Fruit fly (Drosophila melanogaster) whole organism, embryonic: ENCODE results near the gene CG13086.

ENCODE experiments used
- Ada2b ChIP-seq: fragments of 200-800 bp; sonication (Bioruptor generic); IDR thresholded peaks from 2 replicates; pipeline ENCODE4 v1.3.6; 2022; ENCODE audit warnings: missing biosample characterization, missing genetic modification characterization
- Bdp1 ChIP-seq: fragments of 200-800 bp; sonication (Bioruptor generic); optimal IDR thresholded peaks from 3 replicates; lab custom pipeline; 2016; ENCODE audit warnings: missing biosample characterization, missing genetic modification characterization
- CG10321 ChIP-seq: fragments of 200-800 bp; sonication (Bioruptor generic); IDR thresholded peaks from 2 replicates; pipeline ENCODE4 v1.3.6; 2022; ENCODE audit warnings: missing biosample characterization, missing genetic modification characterization
- CG14667 ChIP-seq: fragments of 200-800 bp; sonication (Bioruptor generic); IDR thresholded peaks from 2 replicates; pipeline ENCODE4 v1.3.6; 2022; ENCODE audit warnings: missing biosample characterization, missing genetic modification characterization
- CG14710 ChIP-seq: fragments of 200-800 bp; sonication (Bioruptor generic); optimal IDR thresholded peaks from 3 replicates; lab custom pipeline; 2019; ENCODE audit warnings: missing biosample characterization, mild to moderate bottlenecking, missing genetic modification characterization, moderate library complexity
- CG1529 ChIP-seq: fragments of 200-800 bp; sonication (Bioruptor generic); optimal IDR thresholded peaks from 3 replicates; lab custom pipeline; 2018; ENCODE audit warnings: missing biosample characterization, missing genetic modification characterization
- CG16815 ChIP-seq: fragments of 200-800 bp; sonication (Bioruptor generic); optimal IDR thresholded peaks from 3 replicates; lab custom pipeline; 2017; ENCODE audit warnings: missing biosample characterization, mild to moderate bottlenecking, missing genetic modification characterization
- CG17328 ChIP-seq: fragments of 200-800 bp; sonication (Bioruptor generic); IDR thresholded peaks from 2 replicates; pipeline ENCODE4 v1.3.6; 2022; ENCODE audit warnings: missing biosample characterization, missing genetic modification characterization
- CG17385 ChIP-seq: fragments of 200-800 bp; sonication (Bioruptor generic); optimal IDR thresholded peaks from 3 replicates; lab custom pipeline; 2018; ENCODE audit warnings: missing biosample characterization, mild to moderate bottlenecking, missing genetic modification characterization
- CG18262 ChIP-seq: fragments of 200-800 bp; optimal IDR thresholded peaks from 3 replicates; lab custom pipeline; 2019; ENCODE audit warnings: missing biosample characterization, mild to moderate bottlenecking, missing genetic modification characterization, moderate library complexity
- CG30403 ChIP-seq: fragments of 200-800 bp; sonication (Bioruptor generic); optimal IDR thresholded peaks from 3 replicates; lab custom pipeline; 2016; ENCODE audit warnings: missing biosample characterization, missing genetic modification characterization
- CG3163 ChIP-seq: fragments of 200-800 bp; sonication (Bioruptor generic); optimal IDR thresholded peaks from 3 replicates; lab custom pipeline; 2016; ENCODE audit warnings: missing biosample characterization, missing genetic modification characterization
- CG3281 ChIP-seq: fragments of 200-800 bp; sonication (Bioruptor generic); optimal IDR thresholded peaks from 3 replicates; lab custom pipeline; 2017; ENCODE audit warnings: missing biosample characterization, mild to moderate bottlenecking, missing genetic modification characterization
- CG3847 ChIP-seq: fragments of 200-800 bp; sonication (Bioruptor generic); IDR thresholded peaks from 2 replicates; pipeline ENCODE4 v1.3.6; 2022; ENCODE audit warnings: missing biosample characterization, missing genetic modification characterization
- CG4820 ChIP-seq: fragments of 200-800 bp; sonication (Bioruptor generic); optimal IDR thresholded peaks from 3 replicates; lab custom pipeline; 2016; ENCODE audit warnings: missing biosample characterization, missing genetic modification characterization
- CG8281 ChIP-seq: fragments of 200-800 bp; sonication (Bioruptor generic); optimal IDR thresholded peaks from 2 replicates; lab custom pipeline; 2018; ENCODE audit warnings: missing biosample characterization, mild to moderate bottlenecking, missing genetic modification characterization, moderate library complexity
- CG9437 ChIP-seq: fragments of 200-800 bp; sonication (Bioruptor generic); optimal IDR thresholded peaks from 2 replicates; lab custom pipeline; 2018; ENCODE audit warnings: missing biosample characterization, mild to moderate bottlenecking, missing genetic modification characterization
- CTCF ChIP-seq: fragments of 200-800 bp; sonication (Bioruptor generic); optimal IDR thresholded peaks from 2 replicates; lab custom pipeline; 2017; ENCODE audit warnings: missing biosample characterization, mild to moderate bottlenecking, missing genetic modification characterization, moderate library complexity
- Camta ChIP-seq: fragments of 200-800 bp; sonication (Bioruptor generic); optimal IDR thresholded peaks from 2 replicates; lab custom pipeline; 2016; ENCODE audit warnings: missing biosample characterization, missing genetic modification characterization
- Ets65A ChIP-seq: fragments of 200-800 bp; sonication (Bioruptor generic); peaks from one replicate; lab custom pipeline; 2016; ENCODE audit warnings: missing biosample characterization, missing genetic modification characterization
- HmgD ChIP-seq: fragments of 200-800 bp; sonication (Bioruptor generic); optimal IDR thresholded peaks from 3 replicates; lab custom pipeline; 2016; ENCODE audit warnings: missing biosample characterization, missing genetic modification characterization
- Lpt ChIP-seq: fragments of >200 bp; optimal IDR thresholded peaks from 2 replicates; lab custom pipeline; 2018; ENCODE audit warnings: missing biosample characterization, missing genetic modification characterization
- MTF-1 ChIP-seq: fragments of 200-800 bp; sonication (Bioruptor generic); optimal IDR thresholded peaks from 2 replicates; lab custom pipeline; 2018; ENCODE audit warnings: missing biosample characterization, mild to moderate bottlenecking, missing genetic modification characterization, borderline replicate concordance
- Neu2 ChIP-seq: fragments of 200-800 bp; sonication (Bioruptor generic); optimal IDR thresholded peaks from 3 replicates; lab custom pipeline; 2016; ENCODE audit warnings: missing biosample characterization, missing genetic modification characterization, borderline replicate concordance
- Opbp ChIP-seq: fragments of 200-800 bp; sonication (Bioruptor generic); IDR thresholded peaks from 3 replicates; pipeline ENCODE4 v1.3.6; 2022; ENCODE audit warnings: missing biosample characterization, missing genetic modification characterization; ENCODE audit not compliant: partially characterized antibody
- Ptx1 ChIP-seq: fragments of 200-800 bp; sonication (Bioruptor generic); IDR thresholded peaks from 2 replicates; pipeline ENCODE4 v1.3.6; 2022; ENCODE audit warnings: missing biosample characterization, missing genetic modification characterization
- Scr ChIP-seq: fragments of 200-800 bp; sonication (Bioruptor generic); IDR thresholded peaks from 2 replicates; pipeline ENCODE4 v1.3.6; 2022; ENCODE audit warnings: missing biosample characterization, missing genetic modification characterization; ENCODE audit not compliant: partially characterized antibody
- Stat92E ChIP-seq, 3 experiments: fragments of >200 bp in 2 of 3; fragments of 200-800 bp in 1 of 3; sonication (Bioruptor generic) in 1 of 3; optimal IDR thresholded peaks; 2 replicates each; lab custom pipeline; 2017 to 2019; ENCODE audit warnings: missing biosample characterization in 3 of 3, missing genetic modification characterization in 3 of 3, mild to moderate bottlenecking in 1 of 3, moderate library complexity in 1 of 3
- Trl ChIP-seq, 3 experiments: fragments of >200 bp in 2 of 3; fragments of 200-800 bp in 1 of 3; sonication (Bioruptor generic) in 1 of 3; optimal IDR thresholded peaks; 2 replicates in 1 of 3; 3 replicates in 2 of 3; lab custom pipeline; 2016 to 2017; ENCODE audit warnings: missing biosample characterization in 1 of 3, missing genetic modification characterization in 1 of 3
- cg ChIP-seq: fragments of 200-800 bp; sonication (Bioruptor generic); optimal IDR thresholded peaks from 3 replicates; lab custom pipeline; 2019; ENCODE audit warnings: missing biosample characterization, mild to moderate bottlenecking, missing genetic modification characterization, moderate library complexity
- da ChIP-seq: fragments of 200-800 bp; sonication (Bioruptor generic); optimal IDR thresholded peaks from 2 replicates; lab custom pipeline; 2016; ENCODE audit warnings: missing biosample characterization, missing genetic modification characterization
- dpn ChIP-seq, 2 experiments: fragments of 200-800 bp; sonication (Bioruptor generic); optimal IDR thresholded peaks; 3 replicates each; lab custom pipeline; 2016; ENCODE audit warnings: missing biosample characterization in 2 of 2, missing genetic modification characterization in 2 of 2
- esg ChIP-seq: fragments of 200-800 bp; sonication (Bioruptor generic); conservative IDR thresholded peaks from 2 replicates; pipeline ENCODE4 v1.3.6; 2022; ENCODE audit warnings: missing biosample characterization, missing genetic modification characterization
- gfzf ChIP-seq: fragments of 200-800 bp; sonication (Bioruptor generic); optimal IDR thresholded peaks from 2 replicates; lab custom pipeline; 2016; ENCODE audit warnings: missing biosample characterization, mild to moderate bottlenecking, missing genetic modification characterization, moderate library complexity
- gsb ChIP-seq: fragments of 200-800 bp; sonication (Bioruptor generic); IDR thresholded peaks from 2 replicates; pipeline ENCODE4 v1.3.6; 2022; ENCODE audit warnings: missing biosample characterization, missing genetic modification characterization
- gsb-n ChIP-seq: fragments of 200-800 bp; sonication (Bioruptor generic); optimal IDR thresholded peaks from 3 replicates; lab custom pipeline; 2018; ENCODE audit warnings: missing biosample characterization, mild to moderate bottlenecking, missing genetic modification characterization
- jumu ChIP-seq: fragments of 200-800 bp; sonication (Bioruptor generic); optimal IDR thresholded peaks from 3 replicates; lab custom pipeline; 2016; ENCODE audit warnings: missing biosample characterization, missing genetic modification characterization
- kay ChIP-seq: fragments of 200-800 bp; sonication (Bioruptor generic); optimal IDR thresholded peaks from 2 replicates; lab custom pipeline; 2016; ENCODE audit warnings: missing biosample characterization, missing genetic modification characterization
- lov ChIP-seq, 2 experiments: fragments of 200-800 bp in 1 of 2; fragments of >200 bp in 1 of 2; sonication (Bioruptor generic) in 1 of 2; IDR thresholded peaks in 1 of 2; optimal IDR thresholded peaks in 1 of 2; 2 replicates in 1 of 2; 3 replicates in 1 of 2; pipeline versions ENCODE4 v1.3.6 to Lab custom; 2017 to 2022; ENCODE audit warnings: missing biosample characterization in 1 of 2, missing genetic modification characterization in 1 of 2
- mam ChIP-seq: fragments of 200-800 bp; sonication (Bioruptor generic); optimal IDR thresholded peaks from 3 replicates; lab custom pipeline; 2016; ENCODE audit warnings: missing biosample characterization, missing genetic modification characterization
- pan ChIP-seq, 4 experiments: fragments of >200 bp in 3 of 4; fragments of 200-800 bp in 1 of 4; sonication (Bioruptor generic) in 1 of 4; optimal IDR thresholded peaks in 3 of 4; IDR thresholded peaks in 1 of 4; 2 replicates each; pipeline versions ENCODE4 v1.3.6 to Lab custom; 2017 to 2022; ENCODE audit warnings: missing biosample characterization in 2 of 4, missing genetic modification characterization in 2 of 4, mixed read lengths in 1 of 4
- peb ChIP-seq: fragments of 200-800 bp; sonication (Bioruptor generic); IDR thresholded peaks from 2 replicates; pipeline ENCODE4 v1.3.6; 2022; ENCODE audit warnings: missing biosample characterization, missing genetic modification characterization
- psq ChIP-seq: fragments of 200-800 bp; sonication (Bioruptor generic); optimal IDR thresholded peaks from 2 replicates; lab custom pipeline; 2017; ENCODE audit warnings: missing biosample characterization, missing genetic modification characterization
- sens ChIP-seq: fragments of 200-800 bp; sonication (Bioruptor generic); peaks from one replicate; lab custom pipeline; 2016; ENCODE audit warnings: missing biosample characterization, missing genetic modification characterization
- slp2 ChIP-seq: fragments of 200-800 bp; sonication (Bioruptor generic); optimal IDR thresholded peaks from 2 replicates; lab custom pipeline; 2016; ENCODE audit warnings: missing biosample characterization, missing genetic modification characterization
- stc ChIP-seq: fragments of 200-800 bp; sonication (Bioruptor generic); IDR thresholded peaks from 2 replicates; pipeline ENCODE4 v1.3.6; 2022; ENCODE audit warnings: missing biosample characterization, missing genetic modification characterization
- unc-4 ChIP-seq: fragments of 200-800 bp; sonication (Bioruptor generic); IDR thresholded peaks from 2 replicates; pipeline ENCODE4 v1.3.6; 2022; ENCODE audit warnings: missing biosample characterization, missing genetic modification characterization; ENCODE audit not compliant: partially characterized antibody
- wor ChIP-seq: fragments of 200-800 bp; sonication (Bioruptor generic); IDR thresholded peaks from 2 replicates; pipeline ENCODE4 v1.3.6; 2022; ENCODE audit warnings: missing biosample characterization, missing genetic modification characterization
- zen ChIP-seq: fragments of 200-800 bp; sonication (Bioruptor generic); optimal IDR thresholded peaks from 3 replicates; lab custom pipeline; 2018; ENCODE audit warnings: missing biosample characterization, mild to moderate bottlenecking, missing genetic modification characterization, moderate library complexity
- zen2 ChIP-seq: fragments of 200-800 bp; sonication (Bioruptor generic); IDR thresholded peaks from 3 replicates; pipeline ENCODE4 v1.3.6; 2022; ENCODE audit warnings: missing biosample characterization, missing genetic modification characterization; ENCODE audit not compliant: partially characterized antibody

Gene CG13086

dm6 chr2L:19335052-19335451, 29.1 kb upstream of the CG13086 start (continued):
- TF ChIP-seq Ada2b (GFP tag; lab: Robert Waterston, UW) (no peak), wor (GFP tag; lab: Robert Waterston, UW) (no peak), Ets65A (GFP tag; lab: Kevin White, UChicago) (peak; percentile 76), CG3163 (GFP tag; lab: Kevin White, UChicago) (no peak), cg (GFP tag; lab: Kevin White, UChicago) (no peak), jumu (no peak), da (no peak), Camta (GFP tag; lab: Kevin White, UChicago) (peak; percentile 37), Scr (GFP tag; lab: Robert Waterston, UW) (no peak), peb (GFP tag; lab: Robert Waterston, UW) (0 out of 2 replicates have a peak, but pooled peaks have one; percentile 39), CG14667 (GFP tag; lab: Robert Waterston, UW) (peak; percentile 47; the same call in 1 of the 2 replicates), CG17328 (peak; percentile 69), HmgD (GFP tag; lab: Kevin White, UChicago) (no peak), CG3281 (peak; percentile 22), CG1529 (GFP tag; lab: Kevin White, UChicago) (no peak), slp2 (GFP tag; lab: Kevin White, UChicago) (no peak), kay (no peak), MTF-1 (GFP tag; lab: Kevin White, UChicago) (peak; percentile 7), psq (GFP tag; lab: Kevin White, UChicago) (no peak), CG3847 (GFP tag; lab: Robert Waterston, UW) (0 out of 2 replicates have a peak, but pooled peaks have one; percentile 25), CG9437 (GFP tag; lab: Kevin White, UChicago) (peak; percentile 38), Trl (optimal IDR thresholded peaks at IDR 0.05; lab: Kevin White, UChicago) (no peak), Trl (GFP tag; optimal IDR thresholded peaks at IDR 0.05; lab: Kevin White, UChicago) (no peak), unc-4 (GFP tag; lab: Robert Waterston, UW) (no peak), CG17385 (GFP tag; lab: Kevin White, UChicago) (peak; percentile 40), zen2 (GFP tag; lab: Robert Waterston, UW) (no peak), CG4820 (GFP tag; lab: Kevin White, UChicago) (peak; percentile 48), CG30403 (peak; percentile 65), CG18262 (tag; lab: Kevin White, UChicago) (peak; percentile 77), Lpt (GFP tag; lab: Kevin White, UChicago) (no peak), pan (optimal IDR thresholded peaks at IDR 0.05; lab: Kevin White, UChicago) (no peak), pan (GFP tag; optimal IDR thresholded peaks at IDR 0.05 in 1 of 2, IDR thresholded peaks at IDR 0.05 in 1 of 2) (peak in 1 of 2 experiments; percentile 60), CG10321 (GFP tag; lab: Robert Waterston, UW) (no peak), CG14710 (peak; percentile 63), Neu2 (GFP tag; lab: Kevin White, UChicago) (no peak), Bdp1 (GFP tag; lab: Kevin White, UChicago) (no peak), esg (GFP tag; lab: Robert Waterston, UW) (peak; percentile 55), zen (peak; percentile 89), CTCF (no peak), gsb (GFP tag; lab: Robert Waterston, UW) (no peak), sens (GFP tag; lab: Kevin White, UChicago) (peak; percentile 88), stc (GFP tag; lab: Robert Waterston, UW) (peak; percentile 32; the same call in 1 of the 2 replicates), CG16815 (GFP tag; lab: Kevin White, UChicago) (peak; percentile 53), Opbp (GFP tag; lab: Robert Waterston, UW) (no peak), Ptx1 (GFP tag; lab: Robert Waterston, UW) (peak; percentile 50), gfzf (GFP tag; lab: Kevin White, UChicago) (no peak), CG8281 (tag; lab: Kevin White, UChicago) (peak; percentile 8), lov (optimal IDR thresholded peaks at IDR 0.05; lab: Kevin White, UChicago) (no peak), lov (GFP tag; IDR thresholded peaks at IDR 0.05; lab: Robert Waterston, UW) (no peak; the same call in 2 of the 3 replicates), mam (GFP tag; lab: Kevin White, UChicago) (no peak), gsb-n (tag; lab: Kevin White, UChicago) (peak; percentile 52), dpn (GFP tag; optimal IDR thresholded peaks at IDR 0.05; lab: Kevin White, UChicago) (peak in 1 of 2 experiments; percentile 40), Stat92E (GFP tag; optimal IDR thresholded peaks at IDR 0.05; lab: Kevin White, UChicago) (no peak)
